Fruit fly (Drosophila melanogaster): ENCODE measurements around the gene Gr64d.

DNA sequence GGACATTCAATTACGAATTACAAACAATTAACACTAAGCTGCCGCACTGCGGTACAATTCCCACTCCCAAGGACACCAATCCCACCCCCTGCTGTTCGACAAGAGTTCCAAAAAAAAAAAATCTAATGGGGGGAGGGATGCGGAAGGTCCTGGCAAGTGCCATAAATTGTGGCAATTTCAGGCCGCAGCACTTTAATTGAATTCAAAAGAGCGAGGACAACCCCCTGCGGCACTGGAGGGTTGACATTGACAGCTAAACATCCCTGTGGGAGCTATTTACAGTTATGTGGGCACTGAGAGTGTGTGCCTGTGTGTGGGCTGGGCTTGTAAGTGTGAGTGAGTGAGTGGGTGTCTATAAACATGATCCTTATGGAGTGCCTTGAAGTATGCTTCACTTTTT is 45.0 kb downstream of the Gr64d start:
- TF ChIP-seq fru (GFP tag; optimal IDR thresholded peaks at IDR 0.05) (no peak), CrebA (GFP tag; optimal IDR thresholded peaks at IDR 0.05; ENCODE audit: borderline replicate concordance) (no peak), GATAd (GFP tag; optimal IDR thresholded peaks at IDR 0.05) (no peak), usp (GFP tag; optimal IDR thresholded peaks at IDR 0.05) (no peak), CG9705 (GFP tag; optimal IDR thresholded peaks at IDR 0.05) (no peak), dmrt93B (GFP tag; optimal IDR thresholded peaks at IDR 0.05) (no peak), ey (GFP tag; optimal IDR thresholded peaks at IDR 0.05) (no peak), psq (GFP tag; optimal IDR thresholded peaks at IDR 0.05) (no peak), h (GFP tag; optimal IDR thresholded peaks at IDR 0.05) (no peak), Jra (GFP tag; optimal IDR thresholded peaks at IDR 0.05) (no peak), Hnf4 (GFP tag; optimal IDR thresholded peaks at IDR 0.05) (no peak), Mio (GFP tag; optimal IDR thresholded peaks at IDR 0.05) (no peak)

All from whole organism, wandering third instar larva.